Worm (Caenorhabditis elegans): Measurements from ENCODE around the gene swd-2.1.

swd-2.1 gene

ce11 chrIV:7785506-7786065 lies 9.8 kb downstream of the swd-2.1 start, which contains the start of gene tag-322 (continued):
- TF ChIP-seq ceh-100 (GFP tag; IDR thresholded peaks at IDR 0.05), result 0 out of 2 replicates have a peak, but pooled peaks have one; percentile 24

ce11 chrIV:7789521-7789949 lies 13.7 kb downstream of the swd-2.1 start, which contains the start of gene imp-3:
Gene imp-3 (minus strand): TSS chrIV:7789613.
- TF ChIP-seq ceh-58 (GFP tag; IDR thresholded peaks at IDR 0.05), result 0 out of 2 replicates have a peak, but pooled peaks have one; percentile 10
- no peak for TF ChIP-seq lsy-27 (tag; optimal IDR thresholded peaks at IDR 0.05; ENCODE audit: borderline replicate concordance, insufficient read depth)
- TF ChIP-seq T26A5.8 (tag; optimal IDR thresholded peaks at IDR 0.05), result no peak
- TF ChIP-seq chd-7 (tag; optimal IDR thresholded peaks at IDR 0.05), result peak; percentile 75
- TF ChIP-seq xnd-1 (tag; optimal IDR thresholded peaks at IDR 0.05), result peak; percentile 23
- no peak for TF ChIP-seq somi-1 (GFP tag; optimal IDR thresholded peaks at IDR 0.05)
- no peak for TF ChIP-seq mxl-1 (tag; optimal IDR thresholded peaks at IDR 0.05)
- TF ChIP-seq pha-4 (tag; optimal IDR thresholded peaks at IDR 0.05), result peak; percentile 71
- peak; percentile 77 for TF ChIP-seq lin-26 (GFP tag; IDR thresholded peaks at IDR 0.05)
- TF ChIP-seq rcor-1 (GFP tag; IDR thresholded peaks at IDR 0.05), result peak; percentile 46; the same call in 1 of the 2 replicates
- no peak for TF ChIP-seq fkh-3 (tag; optimal IDR thresholded peaks at IDR 0.05)
- TF ChIP-seq F39B2.1 (GFP tag; IDR thresholded peaks at IDR 0.05), result peak; percentile 61; the same call in 1 of the 2 replicates
- TF ChIP-seq snpc-1.1 (tag; optimal IDR thresholded peaks at IDR 0.05; ENCODE audit: insufficient read depth), result peak; percentile 19
- TF ChIP-seq him-1 (tag; optimal IDR thresholded peaks at IDR 0.05), result no peak
- TF ChIP-seq bed-1 (GFP tag; IDR thresholded peaks at IDR 0.05), result no peak
- TF ChIP-seq ets-4 (GFP tag; optimal IDR thresholded peaks at IDR 0.05), result no peak
- TF ChIP-seq F10E7.11 (tag; optimal IDR thresholded peaks at IDR 0.05), result peak; percentile 69
- peak; percentile 11 for TF ChIP-seq snpc-1.3 (tag; optimal IDR thresholded peaks at IDR 0.05; ENCODE audit: insufficient read depth)
- peak; percentile 88 for TF ChIP-seq athp-1 (tag; optimal IDR thresholded peaks at IDR 0.05)
- peak; percentile 7 for TF ChIP-seq dpff-1 (tag; optimal IDR thresholded peaks at IDR 0.05)
- TF ChIP-seq mes-4 (tag; optimal IDR thresholded peaks at IDR 0.05), result no peak
- TF ChIP-seq B0035.1 (tag; optimal IDR thresholded peaks at IDR 0.05), result no peak
- TF ChIP-seq ZK185.1 (tag; optimal IDR thresholded peaks at IDR 0.05; ENCODE audit: poor library complexity, severe bottlenecking), result peak; percentile 12
- TF ChIP-seq unc-62 (GFP tag; optimal IDR thresholded peaks at IDR 0.05), result no peak
- no peak for TF ChIP-seq Y53F4B.3 (GFP tag; IDR thresholded peaks at IDR 0.05)
- TF ChIP-seq ceh-79 (tag; optimal IDR thresholded peaks at IDR 0.05), result peak; percentile 49
- TF ChIP-seq F37B4.10 (GFP tag; IDR thresholded peaks at IDR 0.05), result no peak
- no peak for TF ChIP-seq mel-28 (tag; optimal IDR thresholded peaks at IDR 0.05; ENCODE audit: borderline replicate concordance)
- no peak for TF ChIP-seq ztf-22 (GFP tag; optimal IDR thresholded peaks at IDR 0.05)
- no peak for TF ChIP-seq sptf-2 (GFP tag; optimal IDR thresholded peaks at IDR 0.05)
- TF ChIP-seq dpl-1 (GFP tag; optimal IDR thresholded peaks at IDR 0.05), result no peak
- no peak for TF ChIP-seq egl-18 (GFP tag; IDR thresholded peaks at IDR 0.05)
- peak; percentile 79 for TF ChIP-seq atf-7 (tag; optimal IDR thresholded peaks at IDR 0.05)
- TF ChIP-seq hrde-1 (tag; optimal IDR thresholded peaks at IDR 0.05; ENCODE audit: borderline replicate concordance), result peak; percentile 70
- TF ChIP-seq B0336.3 (GFP tag; IDR thresholded peaks at IDR 0.05), result peak; percentile 80
- no peak for TF ChIP-seq nhr-90 (tag; optimal IDR thresholded peaks at IDR 0.05)
- TF ChIP-seq tlf-1 (GFP tag; optimal IDR thresholded peaks at IDR 0.05), result peak; percentile 53
- 0 out of 2 replicates have a peak, but pooled peaks have one; percentile 35 for TF ChIP-seq ztf-28 (GFP tag; IDR thresholded peaks at IDR 0.05)
- TF ChIP-seq attf-6 (GFP tag; IDR thresholded peaks at IDR 0.05), result no peak; the same call in 1 of the 2 replicates
- TF ChIP-seq Y79H2A.3 (GFP tag; conservative IDR thresholded peaks at IDR 0.05), result peak; percentile 81
- no peak for TF ChIP-seq F55B11.4 (tag; optimal IDR thresholded peaks at IDR 0.05; ENCODE audit: borderline replicate concordance, insufficient read depth)
- peak; percentile 69 for TF ChIP-seq nfyb-1 (GFP tag; IDR thresholded peaks at IDR 0.05)
- TF ChIP-seq F52B5.7 (tag; optimal IDR thresholded peaks at IDR 0.05), result peak; percentile 84
- peak; percentile 51 for TF ChIP-seq K12H6.12 (tag; optimal IDR thresholded peaks at IDR 0.05)
